Fruit fly (Drosophila melanogaster) whole organism, wandering third instar larva: Measurements from ENCODE around the gene Cyp28a5.

Experiments used
- Abd-B ChIP-seq: fragments of >200 bp; optimal IDR thresholded peaks from 2 replicates; lab custom pipeline; 2017; ENCODE audit warnings: missing biosample characterization, missing genetic modification characterization
- CG32264 ChIP-seq: fragments of 200-800 bp; sonication (Bioruptor generic); optimal IDR thresholded peaks from 2 replicates; lab custom pipeline; 2016; ENCODE audit warnings: missing biosample characterization, missing genetic modification characterization
- CG9705 ChIP-seq: fragments of 200-800 bp; sonication (Bioruptor generic); optimal IDR thresholded peaks from 2 replicates; lab custom pipeline; 2018; ENCODE audit warnings: missing biosample characterization, mild to moderate bottlenecking, missing genetic modification characterization
- CrebA ChIP-seq: fragments of 200-800 bp; sonication (Bioruptor generic); optimal IDR thresholded peaks from 2 replicates; lab custom pipeline; 2016; ENCODE audit warnings: missing biosample characterization, mild to moderate bottlenecking, missing genetic modification characterization, borderline replicate concordance
- Dfd ChIP-seq: fragments of >200 bp; optimal IDR thresholded peaks from 2 replicates; lab custom pipeline; 2017; ENCODE audit warnings: missing biosample characterization, missing genetic modification characterization
- Dif ChIP-seq: fragments of 200-275, 200-300 bp; sonication (Bioruptor generic); optimal IDR thresholded peaks from 2 replicates; lab custom pipeline; 2018; ENCODE audit warnings: missing biosample characterization, missing genetic modification characterization; ENCODE audit not compliant: partially characterized antibody
- GATAd ChIP-seq: sonication (Bioruptor generic); optimal IDR thresholded peaks from 2 replicates; lab custom pipeline; 2016; ENCODE audit warnings: missing biosample characterization, missing genetic modification characterization
- HLH106 ChIP-seq: fragments of 200-800 bp; optimal IDR thresholded peaks from 3 replicates; lab custom pipeline; 2019; ENCODE audit warnings: missing biosample characterization, mild to moderate bottlenecking, missing genetic modification characterization, moderate library complexity
- Hnf4 ChIP-seq: fragments of 200-800 bp; sonication (Bioruptor generic); optimal IDR thresholded peaks from 2 replicates; lab custom pipeline; 2016; ENCODE audit warnings: missing biosample characterization, mild to moderate bottlenecking, missing genetic modification characterization
- Hr78 ChIP-seq: fragments of >200 bp; optimal IDR thresholded peaks from 2 replicates; lab custom pipeline; 2017; ENCODE audit warnings: missing biosample characterization, missing genetic modification characterization
- Hr83 ChIP-seq: fragments of 200-300 bp; sonication (Bioruptor generic); optimal IDR thresholded peaks from 2 replicates; lab custom pipeline; 2016; ENCODE audit warnings: missing biosample characterization, mild to moderate bottlenecking, missing genetic modification characterization, moderate library complexity; ENCODE audit not compliant: poor library complexity, severe bottlenecking
- Jra ChIP-seq: sonication (Bioruptor generic); optimal IDR thresholded peaks from 2 replicates; lab custom pipeline; 2016; ENCODE audit warnings: missing biosample characterization, missing genetic modification characterization
- Mio ChIP-seq: sonication (Bioruptor generic); optimal IDR thresholded peaks from 2 replicates; lab custom pipeline; 2016; ENCODE audit warnings: missing biosample characterization, missing genetic modification characterization
- Myc ChIP-seq: fragments of >200 bp; optimal IDR thresholded peaks from 2 replicates; lab custom pipeline; 2017
- N ChIP-seq: fragments of >200 bp; optimal IDR thresholded peaks from 2 replicates; lab custom pipeline; 2018; ENCODE audit warnings: missing biosample characterization, missing external identifiers, missing genetic modification characterization
- OdsH ChIP-seq: fragments of 200-800 bp; sonication (Bioruptor generic); optimal IDR thresholded peaks from 2 replicates; lab custom pipeline; 2016; ENCODE audit warnings: missing biosample characterization, mild to moderate bottlenecking, missing genetic modification characterization
- Rel ChIP-seq, 2 experiments: fragments of 200-800 bp; sonication (Bioruptor generic) in 1 of 2; optimal IDR thresholded peaks; 2 replicates in 1 of 2; 3 replicates in 1 of 2; lab custom pipeline; 2016 to 2019; ENCODE audit warnings: mild to moderate bottlenecking in 2 of 2, missing biosample characterization in 2 of 2, missing genetic modification characterization in 2 of 2, moderate library complexity in 1 of 2
- Sp1 ChIP-seq: fragments of 200-800 bp; sonication (Bioruptor generic); optimal IDR thresholded peaks from 3 replicates; lab custom pipeline; 2019; ENCODE audit warnings: missing biosample characterization, mild to moderate bottlenecking, missing genetic modification characterization, moderate library complexity
- Vsx2 ChIP-seq: fragments of 200-300, 225-300 bp; sonication (Bioruptor generic); optimal IDR thresholded peaks from 2 replicates; lab custom pipeline; 2018; ENCODE audit warnings: missing biosample characterization, missing genetic modification characterization; ENCODE audit not compliant: partially characterized antibody
- br ChIP-seq: fragments of 200-800 bp; sonication (Bioruptor generic); optimal IDR thresholded peaks from 2 replicates; lab custom pipeline; 2016; ENCODE audit warnings: missing biosample characterization, missing genetic modification characterization
- brk ChIP-seq: fragments of 200-800 bp; sonication (Bioruptor generic); optimal IDR thresholded peaks from 2 replicates; lab custom pipeline; 2016; ENCODE audit warnings: missing biosample characterization, mild to moderate bottlenecking, missing genetic modification characterization
- dl ChIP-seq, 2 experiments: fragments of 175-275, 200-275 bp in 1 of 2; fragments of 200-275 bp in 1 of 2; sonication (Bioruptor generic); optimal IDR thresholded peaks; lab custom pipeline; 2018; ENCODE audit warnings: mild to moderate bottlenecking in 2 of 2, missing biosample characterization in 2 of 2, missing genetic modification characterization in 2 of 2, moderate library complexity in 2 of 2; ENCODE audit not compliant: partially characterized antibody in 2 of 2, insufficient read depth in 1 of 2
- dmrt93B ChIP-seq: fragments of 200-800 bp; sonication (Bioruptor generic); optimal IDR thresholded peaks from 2 replicates; lab custom pipeline; 2018; ENCODE audit warnings: missing biosample characterization, mild to moderate bottlenecking, missing genetic modification characterization
- dsf ChIP-seq: sonication (Bioruptor generic); optimal IDR thresholded peaks from 2 replicates; lab custom pipeline; 2016; ENCODE audit warnings: missing biosample characterization, missing genetic modification characterization, borderline replicate concordance
- ey ChIP-seq: fragments of 200-800 bp; sonication (Bioruptor generic); optimal IDR thresholded peaks from 2 replicates; lab custom pipeline; 2016; ENCODE audit warnings: missing biosample characterization, missing genetic modification characterization
- foxo ChIP-seq, 2 experiments: fragments of 200-800 bp; sonication (Bioruptor generic); optimal IDR thresholded peaks; 2 replicates in 1 of 2; 3 replicates in 1 of 2; lab custom pipeline; 2016 to 2017; ENCODE audit warnings: missing biosample characterization in 2 of 2, missing genetic modification characterization in 2 of 2
- fru ChIP-seq: fragments of 200-800 bp; sonication (Bioruptor generic); optimal IDR thresholded peaks from 3 replicates; lab custom pipeline; 2016; ENCODE audit warnings: missing biosample characterization, mild to moderate bottlenecking, missing genetic modification characterization
- h ChIP-seq: fragments of 200-800 bp; sonication (Bioruptor generic); optimal IDR thresholded peaks from 3 replicates; lab custom pipeline; 2016; ENCODE audit warnings: missing biosample characterization, mild to moderate bottlenecking, missing genetic modification characterization
- jim ChIP-seq: fragments of 175-275, 200-325 bp; sonication (Bioruptor generic); optimal IDR thresholded peaks from 2 replicates; lab custom pipeline; 2016; ENCODE audit warnings: missing biosample characterization, mild to moderate bottlenecking, missing genetic modification characterization
- lola ChIP-seq: fragments of >200 bp; optimal IDR thresholded peaks from 2 replicates; lab custom pipeline; 2017; ENCODE audit warnings: missing biosample characterization, missing genetic modification characterization
- pan ChIP-seq: fragments of >200 bp; optimal IDR thresholded peaks from 2 replicates; lab custom pipeline; 2017
- psq ChIP-seq: fragments of 200-800 bp; sonication (Bioruptor generic); optimal IDR thresholded peaks from 3 replicates; lab custom pipeline; 2017; ENCODE audit warnings: missing biosample characterization, mild to moderate bottlenecking, missing genetic modification characterization, moderate library complexity
- rgr ChIP-seq: fragments of 200-800 bp; sonication (Bioruptor generic); optimal IDR thresholded peaks from 3 replicates; lab custom pipeline; 2016; ENCODE audit warnings: missing biosample characterization, mild to moderate bottlenecking, missing genetic modification characterization
- sage ChIP-seq: fragments of 200-800 bp; sonication (Bioruptor generic); optimal IDR thresholded peaks from 2 replicates; lab custom pipeline; 2016; ENCODE audit warnings: missing biosample characterization, mild to moderate bottlenecking, missing genetic modification characterization
- sv ChIP-seq: fragments of 200-800 bp; sonication (Bioruptor generic); optimal IDR thresholded peaks from 3 replicates; lab custom pipeline; 2016; ENCODE audit warnings: missing biosample characterization, missing genetic modification characterization
- tai ChIP-seq: sonication (Bioruptor generic); optimal IDR thresholded peaks from 2 replicates; lab custom pipeline; 2016; ENCODE audit warnings: missing biosample characterization, missing genetic modification characterization
- usp ChIP-seq: fragments of >200 bp; optimal IDR thresholded peaks from 2 replicates; lab custom pipeline; 2017; ENCODE audit warnings: missing biosample characterization, missing genetic modification characterization
- woc ChIP-seq: sonication (Bioruptor generic); optimal IDR thresholded peaks from 2 replicates; lab custom pipeline; 2016; ENCODE audit warnings: missing biosample characterization, mild to moderate bottlenecking, missing genetic modification characterization

Gene Cyp28a5

dm6 chr2L:14023136-14024050, 46.3 kb downstream of the Cyp28a5 start:
- peak; percentile 49 for TF ChIP-seq woc (GFP tag; lab: Kevin White, UChicago)
- TF ChIP-seq Dif (GFP tag; lab: Kevin White, UChicago): peak; percentile 87
- peak in 1 of 2 experiments; percentile 61 for TF ChIP-seq dl (GFP tag; optimal IDR thresholded peaks at IDR 0.05; lab: Kevin White, UChicago; ENCODE audit: insufficient read depth in 1 of 2, partially characterized antibody in 2 of 2)
- no peak for TF ChIP-seq HLH106 (tag; lab: Kevin White, UChicago)
- TF ChIP-seq Hnf4 (GFP tag; lab: Kevin White, UChicago): no peak
- peak; percentile 38 for TF ChIP-seq Vsx2

- TF ChIP-seq ey (GFP tag; lab: Kevin White, UChicago): peak; percentile 89
- no peak for TF ChIP-seq dl (GFP tag; optimal IDR thresholded peaks at IDR 0.05; lab: Kevin White, UChicago; ENCODE audit: insufficient read depth in 1 of 2, partially characterized antibody in 2 of 2)
- TF ChIP-seq Dfd (GFP tag; lab: Kevin White, UChicago): no peak
- TF ChIP-seq OdsH (GFP tag; lab: Kevin White, UChicago): peak; percentile 98
- peak; percentile 97 for TF ChIP-seq rgr
- TF ChIP-seq sv (GFP tag; lab: Kevin White, UChicago): peak; percentile 99
- peak; percentile 96 for TF ChIP-seq Hr83 (GFP tag; lab: Kevin White, UChicago)
- TF ChIP-seq dmrt93B (GFP tag; lab: Kevin White, UChicago): peak; percentile 92
- TF ChIP-seq Abd-B (GFP tag; lab: Kevin White, UChicago): no peak
- TF ChIP-seq woc (GFP tag; lab: Kevin White, UChicago): no peak
- TF ChIP-seq CrebA (GFP tag; lab: Kevin White, UChicago): peak; percentile 58
- no peak for TF ChIP-seq N
- TF ChIP-seq usp: no peak
- peak; percentile 68 to 92 for TF ChIP-seq foxo (GFP tag; optimal IDR thresholded peaks at IDR 0.05; lab: Kevin White, UChicago)
- TF ChIP-seq fru: peak; percentile 87
- no peak for TF ChIP-seq Myc
- TF ChIP-seq HLH106 (tag; lab: Kevin White, UChicago): peak; percentile 85
- no peak for TF ChIP-seq pan (lab: Kevin White, UChicago)
- peak; percentile 90 for TF ChIP-seq psq (GFP tag; lab: Kevin White, UChicago)
- peak; percentile 96 for TF ChIP-seq Hnf4 (GFP tag; lab: Kevin White, UChicago)
- peak; percentile 96 for TF ChIP-seq tai
- TF ChIP-seq brk (GFP tag; lab: Kevin White, UChicago): peak; percentile 79
- peak; percentile 95 for TF ChIP-seq Jra (GFP tag; lab: Kevin White, UChicago)
- TF ChIP-seq Mio (GFP tag; lab: Kevin White, UChicago): peak; percentile 85
- TF ChIP-seq br (GFP tag; lab: Kevin White, UChicago): peak; percentile 92
- peak; percentile 92 for TF ChIP-seq Sp1 (GFP tag; lab: Kevin White, UChicago)
- TF ChIP-seq lola (GFP tag; lab: Kevin White, UChicago): no peak
- TF ChIP-seq h (GFP tag; lab: Kevin White, UChicago): peak; percentile 94
- peak; percentile 82 for TF ChIP-seq CG32264 (GFP tag; lab: Kevin White, UChicago)
- TF ChIP-seq Vsx2: peak; percentile 17
- TF ChIP-seq CG9705 (GFP tag; lab: Kevin White, UChicago): peak; percentile 94
- TF ChIP-seq jim (GFP tag; lab: Kevin White, UChicago): peak; percentile 97
- peak; percentile 47 for TF ChIP-seq Rel (GFP tag; optimal IDR thresholded peaks at IDR 0.05; lab: Kevin White, UChicago)
- peak; percentile 75 for TF ChIP-seq Rel (tag; optimal IDR thresholded peaks at IDR 0.05; lab: Kevin White, UChicago)
- peak; percentile 72 for TF ChIP-seq sage (GFP tag; lab: Kevin White, UChicago)
- TF ChIP-seq Hr78 (GFP tag; lab: Kevin White, UChicago): no peak
- peak; percentile 55 for TF ChIP-seq Dif (GFP tag; lab: Kevin White, UChicago)
- peak; percentile 94 for TF ChIP-seq dsf (GFP tag; lab: Kevin White, UChicago)
- TF ChIP-seq GATAd (GFP tag; lab: Kevin White, UChicago): peak; percentile 85
Measured at dm6 chr2L:14024051-14024745, 47.1 kb downstream of the Cyp28a5 start.
